Worm (Caenorhabditis elegans): ENCODE results near the gene B0432.7.

DNA sequence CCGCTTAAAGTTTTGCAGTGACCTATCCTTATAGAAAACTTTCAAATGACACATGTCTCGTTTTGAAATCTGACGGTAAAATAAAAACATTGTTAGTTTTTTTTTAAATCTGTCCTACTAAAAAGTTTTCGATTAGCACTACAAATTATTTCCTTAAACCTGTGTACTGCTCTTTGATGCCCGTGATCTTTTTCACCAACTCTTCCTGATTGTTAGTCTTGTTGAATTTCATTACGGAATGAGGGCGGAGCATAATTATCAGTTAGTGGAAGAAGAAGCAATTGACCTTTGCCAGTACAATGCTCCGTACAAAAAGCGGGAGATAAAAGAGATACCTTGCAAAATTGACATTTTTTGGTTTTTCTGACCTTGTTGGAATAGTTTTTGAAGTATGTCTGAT, 33.4 kb upstream of the B0432.7 start, which contains the start of gene K01A2.4:
- TF ChIP-seq dao-5 (tag; optimal IDR thresholded peaks at IDR 0.05) = no peak
- no peak for TF ChIP-seq W03F9.2 (tag; optimal IDR thresholded peaks at IDR 0.05)
